Fruit fly (Drosophila melanogaster): Measurements from ENCODE around the gene mtTFB1.

- no peak for TF ChIP-seq sima (GFP tag; optimal IDR thresholded peaks at IDR 0.05)
- TF ChIP-seq CG43689 (GFP tag; IDR thresholded peaks at IDR 0.05): no peak
- TF ChIP-seq NfI (GFP tag; optimal IDR thresholded peaks at IDR 0.05): no peak
Measured at dm6 chr3L:11692853-11693252, 15.9 kb upstream of the mtTFB1 start.

Measured in whole organism, embryonic.